Fruit fly (Drosophila melanogaster): ENCODE data around the gene CG17646.

CG17646 gene

dm6 chr2L:1756351-1756750 is 24.0 kb downstream of the CG17646 start, which contains the start of gene Gr22f:
TSS of gene Gr22f (minus strand) at chr2L:1756451.
- TF ChIP-seq foxo (GFP tag; optimal IDR thresholded peaks at IDR 0.05) = no peak
- no peak for TF ChIP-seq Mio (GFP tag; optimal IDR thresholded peaks at IDR 0.05)
- TF ChIP-seq jim (GFP tag; optimal IDR thresholded peaks at IDR 0.05) = no peak
- TF ChIP-seq CrebA (GFP tag; optimal IDR thresholded peaks at IDR 0.05; ENCODE audit: borderline replicate concordance) = no peak
- no peak for TF ChIP-seq br (GFP tag; optimal IDR thresholded peaks at IDR 0.05)

- no peak for TF ChIP-seq brk (GFP tag; optimal IDR thresholded peaks at IDR 0.05)
- no peak for TF ChIP-seq Vsx2 (GFP tag; optimal IDR thresholded peaks at IDR 0.05; ENCODE audit: partially characterized antibody)
- no peak for TF ChIP-seq usp (GFP tag; optimal IDR thresholded peaks at IDR 0.05)
- TF ChIP-seq Hr78 (GFP tag; optimal IDR thresholded peaks at IDR 0.05) = no peak
- no peak for TF ChIP-seq h (GFP tag; optimal IDR thresholded peaks at IDR 0.05)
- no peak for TF ChIP-seq Mio (GFP tag; optimal IDR thresholded peaks at IDR 0.05)
- no peak for TF ChIP-seq dl (GFP tag; optimal IDR thresholded peaks at IDR 0.05; ENCODE audit: insufficient read depth in 1 of 2, partially characterized antibody in 2 of 2)
- TF ChIP-seq pan (optimal IDR thresholded peaks at IDR 0.05) = no peak
- no peak for TF ChIP-seq Dif (GFP tag; optimal IDR thresholded peaks at IDR 0.05; ENCODE audit: partially characterized antibody)
- no peak for TF ChIP-seq Abd-B (GFP tag; optimal IDR thresholded peaks at IDR 0.05)
- no peak for TF ChIP-seq CG9705 (GFP tag; optimal IDR thresholded peaks at IDR 0.05)
Measured at dm6 chr2L:1758853-1759252, 26.5 kb downstream of the CG17646 start, which contains the start of gene CG17650. TSS of gene CG17650 (minus strand) at chr2L:1759093.

dm6 chr2L:1783762-1784161 is 51.4 kb downstream of the CG17646 start, which contains the start of gene Gr22e:
TSS of gene Gr22e (plus strand) at chr2L:1784062.
- TF ChIP-seq rgr (GFP tag; optimal IDR thresholded peaks at IDR 0.05) = no peak
- TF ChIP-seq Sp1 (GFP tag; optimal IDR thresholded peaks at IDR 0.05) = no peak
- TF ChIP-seq OdsH (GFP tag; optimal IDR thresholded peaks at IDR 0.05) = no peak
- TF ChIP-seq CG32264 (GFP tag; optimal IDR thresholded peaks at IDR 0.05) = no peak
- TF ChIP-seq Hr78 (GFP tag; optimal IDR thresholded peaks at IDR 0.05) = no peak
- no peak for TF ChIP-seq CrebA (GFP tag; optimal IDR thresholded peaks at IDR 0.05; ENCODE audit: borderline replicate concordance)
- no peak for TF ChIP-seq Jra (GFP tag; optimal IDR thresholded peaks at IDR 0.05)
- no peak for TF ChIP-seq h (GFP tag; optimal IDR thresholded peaks at IDR 0.05)
- no peak for TF ChIP-seq dsf (GFP tag; optimal IDR thresholded peaks at IDR 0.05; ENCODE audit: borderline replicate concordance)
- no peak for TF ChIP-seq dmrt93B (GFP tag; optimal IDR thresholded peaks at IDR 0.05)
- no peak for TF ChIP-seq lola (GFP tag; optimal IDR thresholded peaks at IDR 0.05)
- TF ChIP-seq Abd-B (GFP tag; optimal IDR thresholded peaks at IDR 0.05) = no peak

- TF ChIP-seq dsf (GFP tag; optimal IDR thresholded peaks at IDR 0.05; ENCODE audit: borderline replicate concordance) (no peak), jim (GFP tag; optimal IDR thresholded peaks at IDR 0.05) (no peak), Dif (GFP tag; optimal IDR thresholded peaks at IDR 0.05; ENCODE audit: partially characterized antibody) (no peak), N (GFP tag; optimal IDR thresholded peaks at IDR 0.05) (no peak), lola (GFP tag; optimal IDR thresholded peaks at IDR 0.05) (no peak), rgr (GFP tag; optimal IDR thresholded peaks at IDR 0.05) (no peak), Sp1 (GFP tag; optimal IDR thresholded peaks at IDR 0.05) (no peak)
Measured at dm6 chr2L:1787929-1788328, 55.6 kb downstream of the CG17646 start.

dm6 chr2L:1790261-1790660 is 57.9 kb downstream of the CG17646 start, which contains the start of gene Gr22d:
TSS of gene Gr22d (minus strand) at chr2L:1790361.
- TF ChIP-seq jim (GFP tag; optimal IDR thresholded peaks at IDR 0.05) (no peak), br (GFP tag; optimal IDR thresholded peaks at IDR 0.05) (no peak), Dif (GFP tag; optimal IDR thresholded peaks at IDR 0.05; ENCODE audit: partially characterized antibody) (no peak), HLH106 (tag; optimal IDR thresholded peaks at IDR 0.05) (no peak), sv (GFP tag; optimal IDR thresholded peaks at IDR 0.05) (no peak), Rel (GFP tag; optimal IDR thresholded peaks at IDR 0.05) (no peak), Rel (tag; optimal IDR thresholded peaks at IDR 0.05) (no peak), Hr83 (GFP tag; optimal IDR thresholded peaks at IDR 0.05; ENCODE audit: poor library complexity, severe bottlenecking) (no peak)

- TF ChIP-seq CrebA (GFP tag; optimal IDR thresholded peaks at IDR 0.05; ENCODE audit: borderline replicate concordance) (no peak), brk (GFP tag; optimal IDR thresholded peaks at IDR 0.05) (no peak), OdsH (GFP tag; optimal IDR thresholded peaks at IDR 0.05) (no peak), pan (optimal IDR thresholded peaks at IDR 0.05) (no peak), Sp1 (GFP tag; optimal IDR thresholded peaks at IDR 0.05) (no peak), dsf (GFP tag; optimal IDR thresholded peaks at IDR 0.05; ENCODE audit: borderline replicate concordance) (no peak), Mio (GFP tag; optimal IDR thresholded peaks at IDR 0.05) (no peak), fru (GFP tag; optimal IDR thresholded peaks at IDR 0.05) (no peak), GATAd (GFP tag; optimal IDR thresholded peaks at IDR 0.05) (no peak), Hr83 (GFP tag; optimal IDR thresholded peaks at IDR 0.05; ENCODE audit: poor library complexity, severe bottlenecking) (no peak), CG9705 (GFP tag; optimal IDR thresholded peaks at IDR 0.05) (no peak), sage (GFP tag; optimal IDR thresholded peaks at IDR 0.05) (no peak), br (GFP tag; optimal IDR thresholded peaks at IDR 0.05) (no peak), woc (GFP tag; optimal IDR thresholded peaks at IDR 0.05) (no peak), psq (GFP tag; optimal IDR thresholded peaks at IDR 0.05) (no peak), Vsx2 (GFP tag; optimal IDR thresholded peaks at IDR 0.05; ENCODE audit: partially characterized antibody) (no peak), HLH106 (tag; optimal IDR thresholded peaks at IDR 0.05) (no peak), Dif (GFP tag; optimal IDR thresholded peaks at IDR 0.05; ENCODE audit: partially characterized antibody) (no peak), Abd-B (GFP tag; optimal IDR thresholded peaks at IDR 0.05) (no peak), Dfd (GFP tag; optimal IDR thresholded peaks at IDR 0.05) (no peak)
Measured at dm6 chr2L:1791723-1792122, 59.4 kb downstream of the CG17646 start, which contains the start of gene Gr22c. TSS of gene Gr22c (minus strand) at chr2L:1791823.
